Worm (Caenorhabditis elegans) whole organism, L4 larva: ENCODE measurements around the gene F13E9.9.

Experiments used
- F10B5.3 ChIP-seq: sonication (generic microtip); optimal IDR thresholded peaks from 2 replicates; lab custom pipeline; 2016; ENCODE audit warnings: mild to moderate bottlenecking, missing genetic modification characterization, missing compliant biosample characterization
- F49E8.2 ChIP-seq: sonication (generic microtip); optimal IDR thresholded peaks from 2 replicates; lab custom pipeline; 2016; ENCODE audit warnings: missing compliant biosample characterization, mild to moderate bottlenecking, missing genetic modification characterization, borderline replicate concordance
- T20F7.1 ChIP-seq: fragments of 200-800 bp; sonication (Bioruptor generic); optimal IDR thresholded peaks from 2 replicates; lab custom pipeline; 2018; ENCODE audit warnings: mild to moderate bottlenecking, missing genetic modification characterization, missing compliant biosample characterization
- T26A8.4 ChIP-seq: fragments of 200-800 bp; sonication (Bioruptor generic); IDR thresholded peaks from 2 replicates; pipeline ENCODE4 v1.3.6; 2022; ENCODE audit warnings: missing genetic modification characterization, missing compliant biosample characterization
- Y105C5A.15 ChIP-seq: fragments of 200-800 bp; sonication (Bioruptor generic); IDR thresholded peaks from 2 replicates; pipeline ENCODE4 v1.3.6; 2022; ENCODE audit warnings: missing genetic modification characterization, missing compliant biosample characterization
- Y48G9A.11 ChIP-seq: fragments of 200-800 bp; sonication (Bioruptor generic); IDR thresholded peaks from 2 replicates; pipeline ENCODE4 v1.3.6; 2022; ENCODE audit warnings: missing genetic modification reagents, missing genetic modification characterization, missing compliant biosample characterization
- ZK337.2 ChIP-seq: fragments of 200-800 bp; sonication (Bioruptor generic); IDR thresholded peaks from 2 replicates; pipeline ENCODE4 v1.3.6; 2022; ENCODE audit warnings: missing genetic modification reagents, missing genetic modification characterization, missing compliant biosample characterization
- aly-2 ChIP-seq: sonication (generic microtip); optimal IDR thresholded peaks from 2 replicates; lab custom pipeline; 2018; ENCODE audit warnings: missing biosample characterization, missing genetic modification characterization
- ama-1 ChIP-seq: fragments of 150-350 bp; optimal IDR thresholded peaks from 2 replicates; lab custom pipeline; 2014; ENCODE audit warnings: inconsistent platforms, mixed read lengths
- ceh-20 ChIP-seq: fragments of 200-800 bp; sonication (Bioruptor generic); IDR thresholded peaks from 2 replicates; pipeline ENCODE4 v1.3.6; 2022; ENCODE audit warnings: missing genetic modification reagents, missing genetic modification characterization, missing compliant biosample characterization
- ceh-82 ChIP-seq: sonication (generic microtip); optimal IDR thresholded peaks from 2 replicates; lab custom pipeline; 2017; ENCODE audit warnings: missing biosample characterization, missing genetic modification characterization
- daf-16 ChIP-seq, 3 experiments: sonication (generic microtip); optimal IDR thresholded peaks; 2 replicates each; lab custom pipeline; 2016 to 2017; ENCODE audit warnings: missing genetic modification characterization in 3 of 3, missing genetic modification reagents in 3 of 3, mild to moderate bottlenecking in 2 of 3, missing compliant biosample characterization in 2 of 3, missing biosample characterization in 1 of 3, moderate library complexity in 1 of 3
- dmd-6 ChIP-seq: fragments of 200-800 bp; sonication (Bioruptor generic); IDR thresholded peaks from 2 replicates; pipeline ENCODE4 v1.3.6; 2022; ENCODE audit warnings: missing genetic modification reagents, missing genetic modification characterization, missing compliant biosample characterization
- dmd-9 ChIP-seq: fragments of 200-800 bp; sonication (Bioruptor generic); IDR thresholded peaks from 2 replicates; pipeline ENCODE4 v1.3.6; 2022; ENCODE audit warnings: missing genetic modification reagents, missing genetic modification characterization, missing compliant biosample characterization
- duxl-1 ChIP-seq: sonication (generic microtip); optimal IDR thresholded peaks from 2 replicates; lab custom pipeline; 2016; ENCODE audit warnings: mild to moderate bottlenecking, missing genetic modification characterization, moderate library complexity, missing compliant biosample characterization; ENCODE audit not compliant: poor library complexity
- egl-27 ChIP-seq: sonication (generic microtip); optimal IDR thresholded peaks from 3 replicates; lab custom pipeline; 2017; ENCODE audit warnings: missing biosample characterization, missing genetic modification reagents, missing genetic modification characterization
- fos-1 ChIP-seq: fragments of 150-350 bp; optimal IDR thresholded peaks from 2 replicates; lab custom pipeline; 2014; ENCODE audit warnings: missing biosample characterization, missing genetic modification characterization
- hif-1 ChIP-seq, 2 experiments: sonication (generic microtip); optimal IDR thresholded peaks; 2 replicates each; lab custom pipeline; 2016 to 2017; ENCODE audit warnings: missing compliant biosample characterization in 2 of 2, missing genetic modification characterization in 2 of 2, missing genetic modification reagents in 2 of 2, missing genotype in 2 of 2, mild to moderate bottlenecking in 1 of 2
- hlh-11 ChIP-seq: fragments of 200-800 bp; sonication (Bioruptor generic); optimal IDR thresholded peaks from 2 replicates; lab custom pipeline; 2018; ENCODE audit warnings: mild to moderate bottlenecking, missing genetic modification characterization, missing compliant biosample characterization
- lim-7 ChIP-seq: fragments of 200-800 bp; sonication (Bioruptor generic); IDR thresholded peaks from 2 replicates; pipeline ENCODE4 v1.3.6; 2022; ENCODE audit warnings: missing genetic modification characterization, missing compliant biosample characterization
- lin-1 ChIP-seq: fragments of 200-800 bp; sonication (Bioruptor generic); IDR thresholded peaks from 2 replicates; pipeline ENCODE4 v1.3.6; 2022; ENCODE audit warnings: missing genetic modification reagents, missing genetic modification characterization, missing compliant biosample characterization
- lin-29 ChIP-seq: fragments of 200-800 bp; sonication (Bioruptor generic); IDR thresholded peaks from 2 replicates; pipeline ENCODE4 v1.3.6; 2022; ENCODE audit warnings: missing genetic modification reagents, missing genetic modification characterization, missing compliant biosample characterization
- mdt-29 ChIP-seq: fragments of 200-800 bp; sonication (Bioruptor generic); IDR thresholded peaks from 2 replicates; pipeline ENCODE4 v1.3.6; 2022; ENCODE audit warnings: missing genetic modification reagents, missing genetic modification characterization, missing compliant biosample characterization
- mep-1 ChIP-seq: fragments of 150-350 bp; sonication (generic microtip); optimal IDR thresholded peaks from 3 replicates; lab custom pipeline; 2014; ENCODE audit warnings: missing biosample characterization, missing genetic modification characterization
- mxl-2 ChIP-seq: fragments of 200-800 bp; sonication (Bioruptor generic); conservative IDR thresholded peaks from 2 replicates; pipeline ENCODE4 v1.3.6; 2022; ENCODE audit warnings: missing genetic modification reagents, missing genetic modification characterization, missing compliant biosample characterization
- mxl-3 ChIP-seq: fragments of 200-800 bp; sonication (Bioruptor generic); optimal IDR thresholded peaks from 2 replicates; lab custom pipeline; 2018; ENCODE audit warnings: mild to moderate bottlenecking, missing genetic modification characterization, missing compliant biosample characterization
- nhr-11 ChIP-seq: fragments of 150-350 bp; optimal IDR thresholded peaks from 2 replicates; lab custom pipeline; 2014; ENCODE audit warnings: missing biosample characterization, missing genetic modification characterization
- nhr-76 ChIP-seq: fragments of 150-350 bp; optimal IDR thresholded peaks from 2 replicates; lab custom pipeline; 2014; ENCODE audit warnings: missing biosample characterization, missing genetic modification characterization
- nhr-77 ChIP-seq: fragments of 150-350 bp; optimal IDR thresholded peaks from 2 replicates; lab custom pipeline; 2014; ENCODE audit warnings: missing biosample characterization, missing genetic modification characterization
- php-3 ChIP-seq: fragments of 200-800 bp; sonication (Bioruptor generic); IDR thresholded peaks from 2 replicates; pipeline ENCODE4 v1.3.6; 2022; ENCODE audit warnings: missing genetic modification reagents, missing genetic modification characterization, missing compliant biosample characterization
- sdz-12 ChIP-seq: fragments of 200-800 bp; sonication (Bioruptor generic); optimal IDR thresholded peaks from 2 replicates; lab custom pipeline; 2018; ENCODE audit warnings: mild to moderate bottlenecking, missing genetic modification characterization, missing compliant biosample characterization
- set-16 ChIP-seq: fragments of 200-800 bp; sonication (Bioruptor generic); IDR thresholded peaks from 2 replicates; pipeline ENCODE4 v1.3.6; 2022; ENCODE audit warnings: missing genetic modification reagents, missing genetic modification characterization, missing compliant biosample characterization
- snpc-4 ChIP-seq: fragments of 150-350 bp; optimal IDR thresholded peaks from 2 replicates; lab custom pipeline; 2014; ENCODE audit warnings: missing biosample characterization, missing genetic modification characterization
- spr-1 ChIP-seq: sonication (generic microtip); optimal IDR thresholded peaks from 2 replicates; lab custom pipeline; 2016; ENCODE audit warnings: mild to moderate bottlenecking, missing genetic modification characterization, missing compliant biosample characterization
- spr-3 ChIP-seq: fragments of 200-800 bp; sonication (Bioruptor generic); optimal IDR thresholded peaks from 2 replicates; lab custom pipeline; 2018; ENCODE audit warnings: mild to moderate bottlenecking, missing genetic modification characterization, missing compliant biosample characterization
- unc-62 ChIP-seq, 3 experiments: fragments of 150-350 bp in 1 of 3; sonication (generic microtip); optimal IDR thresholded peaks in 2 of 3; peaks in 1 of 3; 1 replicate in 1 of 3; 2 replicates in 2 of 3; lab custom pipeline; 2014 to 2017; ENCODE audit warnings: missing biosample characterization in 3 of 3, missing genetic modification characterization in 3 of 3, missing genetic modification reagents in 3 of 3, missing genotype in 1 of 3
- zfp-2 ChIP-seq: sonication (generic microtip); optimal IDR thresholded peaks from 2 replicates; lab custom pipeline; 2016; ENCODE audit warnings: mild to moderate bottlenecking, missing genetic modification characterization, missing compliant biosample characterization
- zip-11 ChIP-seq: fragments of 200-800 bp; sonication (Bioruptor generic); IDR thresholded peaks from 2 replicates; pipeline ENCODE4 v1.3.6; 2022; ENCODE audit warnings: missing genetic modification characterization, missing compliant biosample characterization

Gene F13E9.9

DNA sequence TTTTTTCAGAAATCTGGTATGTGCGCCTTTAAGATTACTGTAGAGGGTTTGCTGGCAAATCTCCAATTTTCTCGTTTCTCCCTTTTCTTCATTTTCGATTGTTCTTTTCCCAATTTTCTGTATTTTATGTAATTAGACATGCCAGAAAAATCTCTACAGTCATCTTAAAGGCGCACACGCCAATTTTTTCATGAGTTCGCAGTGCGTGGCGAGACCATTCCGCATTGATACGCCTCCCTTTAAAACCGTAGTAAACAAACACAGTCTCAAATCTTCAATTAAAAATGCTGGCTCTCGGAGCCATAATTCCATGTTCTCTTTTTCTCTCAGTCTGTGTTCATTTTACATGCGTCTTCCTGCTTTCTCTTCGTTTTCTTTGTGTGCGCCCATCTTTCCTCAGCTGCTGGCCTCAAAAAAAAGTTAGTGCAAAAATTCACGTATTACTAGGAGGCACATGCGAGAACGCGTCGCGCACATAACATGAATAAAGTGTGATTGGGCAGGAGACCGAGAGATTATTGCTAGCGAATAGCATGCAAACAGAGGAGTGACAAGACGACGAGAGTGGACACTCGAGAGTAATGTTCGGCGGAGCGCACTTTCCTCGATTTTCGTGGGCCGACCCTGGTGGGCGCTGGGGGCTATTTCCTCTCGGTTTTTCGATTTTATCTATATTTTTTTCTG is 20.0 kb upstream of the F13E9.9 start (continued):
- peak; percentile 53; the same call in 1 of the 2 replicates for TF ChIP-seq ceh-20 (GFP tag; lab: Robert Waterston, UW)
- TF ChIP-seq T20F7.1 (GFP tag; lab: Kevin White, UChicago) = peak; percentile 56
- TF ChIP-seq mxl-3 = peak; percentile 89
- peak; percentile 42 for TF ChIP-seq duxl-1 (tag; lab: Kevin White, UChicago)
- peak; percentile 53 for TF ChIP-seq nhr-77
- TF ChIP-seq unc-62 (GFP tag; optimal IDR thresholded peaks at IDR 0.05 in 1 of 2; lab: Kevin White, UChicago) = peak in 1 of 2 experiments; percentile 96
- no peak for TF ChIP-seq unc-62 (tag; optimal IDR thresholded peaks at IDR 0.05; lab: Kevin White, UChicago)
- no peak for TF ChIP-seq F49E8.2
- TF ChIP-seq dmd-9 = no peak
- no peak for TF ChIP-seq set-16
- TF ChIP-seq lin-1 (GFP tag; lab: Robert Waterston, UW) = peak; percentile 48; the same call in 1 of the 2 replicates
- no peak for TF ChIP-seq zfp-2 (tag; lab: Kevin White, UChicago)
- TF ChIP-seq spr-3 (GFP tag; lab: Kevin White, UChicago) = peak; percentile 35
- TF ChIP-seq hif-1 (tag; optimal IDR thresholded peaks at IDR 0.05; lab: Kevin White, UChicago) = peak; percentile 89 to 99
- TF ChIP-seq snpc-4 = no peak
- no peak for TF ChIP-seq Y48G9A.11 (GFP tag; lab: Robert Waterston, UW)
- TF ChIP-seq nhr-11 (tag; lab: Kevin White, UChicago) = peak; percentile 77
- TF ChIP-seq ama-1 = peak; percentile 76
- TF ChIP-seq aly-2 = no peak
- TF ChIP-seq zip-11 (GFP tag; lab: Robert Waterston, UW) = no peak

DNA sequence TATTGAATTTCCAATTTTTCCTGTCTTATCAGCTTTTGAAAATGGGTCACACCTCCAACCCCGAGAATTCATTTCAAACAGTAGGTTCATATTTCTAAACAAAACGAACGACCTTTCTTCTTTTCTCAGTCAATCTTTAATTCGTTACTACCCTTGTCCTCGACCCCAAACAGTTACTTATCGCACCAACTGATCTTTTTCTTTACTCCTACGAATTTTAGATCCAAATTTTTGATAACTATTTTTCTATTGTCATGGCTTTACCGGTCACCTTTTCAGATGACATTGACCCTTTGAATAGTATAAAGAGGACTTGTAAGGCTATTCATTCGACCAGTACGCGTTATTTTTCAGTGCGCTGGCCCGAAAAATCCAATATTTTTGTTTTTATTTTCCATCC is 17.1 kb upstream of the F13E9.9 start:
- TF ChIP-seq fos-1 = no peak
- TF ChIP-seq lim-7 (GFP tag; lab: Robert Waterston, UW) = no peak
- no peak for TF ChIP-seq spr-1
- no peak for TF ChIP-seq hlh-11
- no peak for TF ChIP-seq mdt-29 (GFP tag; lab: Robert Waterston, UW)
- TF ChIP-seq T26A8.4 (GFP tag; lab: Robert Waterston, UW) = no peak
- TF ChIP-seq ZK337.2 (GFP tag; lab: Robert Waterston, UW) = no peak
- no peak for TF ChIP-seq lin-29
- no peak for TF ChIP-seq sdz-12 (GFP tag; lab: Kevin White, UChicago)
- TF ChIP-seq ceh-20 (GFP tag; lab: Robert Waterston, UW) = no peak
- TF ChIP-seq Y105C5A.15 (GFP tag; lab: Robert Waterston, UW) = no peak
- TF ChIP-seq ceh-82 (tag; lab: Kevin White, UChicago) = no peak
- TF ChIP-seq nhr-76 = no peak
- no peak for TF ChIP-seq egl-27 (tag; lab: Kevin White, UChicago)
- no peak for TF ChIP-seq mep-1 (tag; lab: Kevin White, UChicago)

DNA sequence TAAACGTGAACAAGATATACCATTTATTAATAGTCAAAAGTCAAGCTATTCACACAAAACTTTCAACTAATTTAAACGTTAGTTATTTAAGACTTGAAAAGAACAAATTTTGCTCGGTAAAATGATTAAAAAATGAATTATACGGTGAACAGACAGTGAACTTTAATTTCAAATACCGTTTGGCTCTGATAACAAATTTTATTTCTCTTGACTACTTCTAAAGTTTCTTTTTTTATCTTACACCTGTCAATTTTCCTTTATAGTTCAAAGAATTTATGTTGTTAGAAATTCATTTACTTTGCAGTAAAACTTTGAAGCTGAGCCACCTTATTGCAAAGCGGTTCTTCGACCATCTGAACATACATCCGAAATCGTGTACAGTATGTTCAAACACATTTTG is 16.4 kb upstream of the F13E9.9 start, which contains the start of gene ZK593.3:
TSS of gene ZK593.3 (plus strand) at position 301 of the 400 bp plus-strand sequence.
- TF ChIP-seq dmd-6 (peak; percentile 29), duxl-1 (tag; lab: Kevin White, UChicago) (no peak)
- TF ChIP-seq, all 104 proteins: peak for 1

DNA sequence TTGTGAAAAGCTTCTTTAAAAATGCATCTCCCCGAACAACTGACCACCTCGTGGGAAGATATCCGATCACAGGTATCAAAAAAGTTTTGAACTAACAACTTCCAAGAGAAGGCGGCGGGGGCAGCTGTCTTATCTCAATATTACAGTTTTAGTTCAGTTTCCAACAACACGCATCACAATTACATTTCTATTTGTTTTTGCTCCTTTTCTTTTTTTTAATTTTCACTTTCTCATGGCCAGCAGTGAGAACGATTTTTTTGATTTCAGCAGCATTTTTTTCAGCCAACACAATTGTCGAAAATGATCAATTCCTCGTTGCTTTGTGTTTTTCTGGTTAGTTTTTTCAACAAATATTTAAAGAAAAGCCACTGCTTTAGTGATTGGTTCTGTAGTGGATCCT is 14.1 kb upstream of the F13E9.9 start, which contains the start of gene ZK593.2:
TSS of gene ZK593.2 (plus strand) at position 301 of the 400 bp plus-strand sequence.
- TF ChIP-seq php-3 (GFP tag; lab: Robert Waterston, UW) (no peak), F10B5.3 (no peak), mxl-2 (GFP tag; lab: Robert Waterston, UW) (0 out of 2 replicates have a peak, but pooled peaks have one; percentile 11), daf-16 (GFP tag; optimal IDR thresholded peaks at IDR 0.05; lab: Kevin White, UChicago) (no peak), daf-16 (tag; optimal IDR thresholded peaks at IDR 0.05; lab: Kevin White, UChicago) (peak; percentile 8), ama-1 (peak; percentile 59), dmd-6 (peak; percentile 7; the same call in 1 of the 2 replicates)
